Fruit fly (Drosophila melanogaster) whole organism, embryonic: Measurements from ENCODE around the gene cyr.

Source experiments
- Asciz ChIP-seq: fragments of 200-800 bp; sonication (Bioruptor generic); optimal IDR thresholded peaks from 2 replicates; lab custom pipeline; 2017; ENCODE audit warnings: missing biosample characterization, mild to moderate bottlenecking, missing genetic modification characterization, missing genetic modification reagents
- B-H2 ChIP-seq: fragments of 200-800 bp; sonication (Bioruptor generic); optimal IDR thresholded peaks from 2 replicates; lab custom pipeline; 2018; ENCODE audit warnings: missing biosample characterization, mild to moderate bottlenecking, missing genetic modification characterization
- BEAF-32 ChIP-seq: fragments of 200-800 bp; sonication (Bioruptor generic); optimal IDR thresholded peaks from 3 replicates; lab custom pipeline; 2017; ENCODE audit warnings: missing biosample characterization, missing genetic modification characterization, mild to moderate bottlenecking, moderate library complexity, missing genetic modification reagents
- CG1024 ChIP-seq: fragments of 200-800 bp; sonication (Bioruptor generic); IDR thresholded peaks from 2 replicates; pipeline ENCODE4 v1.3.6; 2022; ENCODE audit warnings: missing biosample characterization, missing genetic modification characterization
- CG10267 ChIP-seq: fragments of 200-800 bp; sonication (Bioruptor generic); optimal IDR thresholded peaks from 2 replicates; lab custom pipeline; 2018; ENCODE audit warnings: missing biosample characterization, mild to moderate bottlenecking, missing genetic modification characterization, moderate library complexity
- CG10979 ChIP-seq: fragments of 200-800 bp; sonication (Bioruptor generic); optimal IDR thresholded peaks from 2 replicates; lab custom pipeline; 2018; ENCODE audit warnings: missing biosample characterization, mild to moderate bottlenecking, missing genetic modification characterization, moderate library complexity
- CG12391 ChIP-seq: fragments of 200-800 bp; sonication (Bioruptor generic); optimal IDR thresholded peaks from 3 replicates; lab custom pipeline; 2018; ENCODE audit warnings: missing biosample characterization, mild to moderate bottlenecking, missing genetic modification characterization, moderate library complexity
- CG12659 ChIP-seq: fragments of 200-800 bp; sonication (Bioruptor generic); optimal IDR thresholded peaks from 3 replicates; lab custom pipeline; 2017; ENCODE audit warnings: mild to moderate bottlenecking, missing biosample characterization, missing genetic modification reagents, missing genetic modification characterization
- CG13287 ChIP-seq: fragments of 200-800 bp; sonication (Bioruptor generic); IDR thresholded peaks from 2 replicates; pipeline ENCODE4 v1.3.6; 2022; ENCODE audit warnings: missing biosample characterization, missing genetic modification characterization; ENCODE audit not compliant: partially characterized antibody
- CG13624 ChIP-seq: fragments of 200-800 bp; sonication (Bioruptor generic); optimal IDR thresholded peaks from 2 replicates; lab custom pipeline; 2016; ENCODE audit warnings: missing biosample characterization, missing genetic modification characterization
- CG14710 ChIP-seq: fragments of 200-800 bp; sonication (Bioruptor generic); optimal IDR thresholded peaks from 3 replicates; lab custom pipeline; 2019; ENCODE audit warnings: missing biosample characterization, mild to moderate bottlenecking, missing genetic modification characterization, moderate library complexity
- CG14860 ChIP-seq: fragments of 200-800 bp; sonication (Bioruptor generic); IDR thresholded peaks from 3 replicates; pipeline ENCODE4 v1.3.6; 2022; ENCODE audit warnings: missing biosample characterization, missing genetic modification characterization; ENCODE audit not compliant: partially characterized antibody
- CG15601 ChIP-seq: fragments of 200-800 bp; sonication (Bioruptor generic); optimal IDR thresholded peaks from 3 replicates; lab custom pipeline; 2019; ENCODE audit warnings: missing biosample characterization, mild to moderate bottlenecking, missing genetic modification characterization, moderate library complexity
- CG1603 ChIP-seq: fragments of 200-800 bp; sonication (Bioruptor generic); optimal IDR thresholded peaks from 2 replicates; lab custom pipeline; 2019; ENCODE audit warnings: missing biosample characterization, mild to moderate bottlenecking, missing genetic modification characterization, moderate library complexity
- CG2712 ChIP-seq: fragments of 200-800 bp; optimal IDR thresholded peaks from 3 replicates; lab custom pipeline; 2019; ENCODE audit warnings: missing biosample characterization, mild to moderate bottlenecking, missing genetic modification characterization, moderate library complexity
- CG30020 ChIP-seq: fragments of 200-800 bp; optimal IDR thresholded peaks from 2 replicates; lab custom pipeline; 2019; ENCODE audit warnings: missing biosample characterization, mild to moderate bottlenecking, missing genetic modification characterization, moderate library complexity
- CG30403 ChIP-seq: fragments of 200-800 bp; sonication (Bioruptor generic); optimal IDR thresholded peaks from 3 replicates; lab custom pipeline; 2016; ENCODE audit warnings: missing biosample characterization, missing genetic modification characterization
- CG31365 ChIP-seq: fragments of 200-800 bp; sonication (Bioruptor generic); optimal IDR thresholded peaks from 2 replicates; lab custom pipeline; 2018; ENCODE audit warnings: missing biosample characterization, mild to moderate bottlenecking, missing genetic modification characterization
- CG32532 ChIP-seq: fragments of 200-800 bp; sonication (Bioruptor generic); IDR thresholded peaks from 2 replicates; pipeline ENCODE4 v1.3.6; 2022; ENCODE audit warnings: missing biosample characterization, missing genetic modification characterization
- CG3847 ChIP-seq: fragments of 200-800 bp; sonication (Bioruptor generic); IDR thresholded peaks from 2 replicates; pipeline ENCODE4 v1.3.6; 2022; ENCODE audit warnings: missing biosample characterization, missing genetic modification characterization
- CG3995 ChIP-seq: fragments of 200-800 bp; sonication (Bioruptor generic); optimal IDR thresholded peaks from 3 replicates; lab custom pipeline; 2016; ENCODE audit warnings: missing biosample characterization, missing genetic modification characterization
- CG4854 ChIP-seq: fragments of 200-800 bp; sonication (Bioruptor generic); optimal IDR thresholded peaks from 2 replicates; lab custom pipeline; 2016; ENCODE audit warnings: missing biosample characterization, missing genetic modification characterization, inconsistent platforms
- CG6175 ChIP-seq: fragments of 200-800 bp; sonication (Bioruptor generic); IDR thresholded peaks from 3 replicates; pipeline ENCODE4 v1.3.6; 2022; ENCODE audit warnings: missing biosample characterization, missing genetic modification characterization
- CG7786 ChIP-seq: fragments of 200-800 bp; sonication (Bioruptor generic); optimal IDR thresholded peaks from 2 replicates; lab custom pipeline; 2016; ENCODE audit warnings: missing biosample characterization, missing genetic modification characterization
- CG8089 ChIP-seq: fragments of 200-800 bp; sonication (Bioruptor generic); optimal IDR thresholded peaks from 3 replicates; lab custom pipeline; 2016; ENCODE audit warnings: missing biosample characterization, missing genetic modification characterization
- CG8281 ChIP-seq: fragments of 200-800 bp; sonication (Bioruptor generic); optimal IDR thresholded peaks from 2 replicates; lab custom pipeline; 2018; ENCODE audit warnings: missing biosample characterization, mild to moderate bottlenecking, missing genetic modification characterization, moderate library complexity
- CG8924 ChIP-seq: fragments of 200-800 bp; optimal IDR thresholded peaks from 3 replicates; lab custom pipeline; 2019; ENCODE audit warnings: missing biosample characterization, mild to moderate bottlenecking, missing genetic modification characterization, moderate library complexity
- CG9797 ChIP-seq: fragments of 200-800 bp; sonication (Bioruptor generic); optimal IDR thresholded peaks from 3 replicates; lab custom pipeline; 2018; ENCODE audit warnings: missing biosample characterization, mild to moderate bottlenecking, missing genetic modification characterization
- D19B ChIP-seq: fragments of 200-800 bp; sonication (Bioruptor generic); optimal IDR thresholded peaks from 2 replicates; lab custom pipeline; 2017; ENCODE audit warnings: missing biosample characterization, mild to moderate bottlenecking, missing genetic modification characterization
- Gsc ChIP-seq: fragments of 200-800 bp; sonication (Bioruptor generic); IDR thresholded peaks from 2 replicates; pipeline ENCODE4 v1.3.6; 2022; ENCODE audit warnings: missing biosample characterization, missing genetic modification characterization
- Hand ChIP-seq: fragments of 200-800 bp; sonication (Bioruptor generic); optimal IDR thresholded peaks from 2 replicates; lab custom pipeline; 2017; ENCODE audit warnings: mild to moderate bottlenecking, missing biosample characterization, missing genetic modification reagents, missing genetic modification characterization
- Jarid2 ChIP-seq: fragments of 200-800 bp; sonication (Bioruptor generic); optimal IDR thresholded peaks from 3 replicates; lab custom pipeline; 2017; ENCODE audit warnings: mild to moderate bottlenecking, missing biosample characterization, missing genetic modification reagents, missing genetic modification characterization
- Lhr ChIP-seq: fragments of 200-800 bp; sonication (Bioruptor generic); optimal IDR thresholded peaks from 3 replicates; lab custom pipeline; 2017; ENCODE audit warnings: mild to moderate bottlenecking, missing biosample characterization, missing genetic modification reagents, missing genetic modification characterization
- MBD-R2 ChIP-seq: fragments of 200-800 bp; sonication (Bioruptor generic); IDR thresholded peaks from 2 replicates; pipeline ENCODE4 v1.3.6; 2022; ENCODE audit warnings: missing biosample characterization, missing genetic modification characterization
- MESR4 ChIP-seq: fragments of 200-800 bp; sonication (Bioruptor generic); optimal IDR thresholded peaks from 2 replicates; lab custom pipeline; 2018; ENCODE audit warnings: missing biosample characterization, mild to moderate bottlenecking, missing genetic modification characterization, moderate library complexity
- Med ChIP-seq: fragments of 200-800 bp; sonication (Bioruptor generic); peaks from one replicate; lab custom pipeline; 2016; ENCODE audit warnings: missing biosample characterization, missing genetic modification characterization, mild to moderate bottlenecking, inconsistent platforms, moderate library complexity
- Nf-YC ChIP-seq: fragments of 200-800 bp; optimal IDR thresholded peaks from 3 replicates; lab custom pipeline; 2019; ENCODE audit warnings: missing biosample characterization, mild to moderate bottlenecking, missing genetic modification characterization, moderate library complexity
- Sin3A ChIP-seq: fragments of >200 bp; optimal IDR thresholded peaks from 2 replicates; lab custom pipeline; 2018
- Sry-β ChIP-seq: fragments of 200-800 bp; sonication (Bioruptor generic); optimal IDR thresholded peaks from 2 replicates; lab custom pipeline; 2018; ENCODE audit warnings: missing biosample characterization, mild to moderate bottlenecking, missing genetic modification characterization, moderate library complexity
- Sry-δ ChIP-seq: fragments of 200-800 bp; sonication (Bioruptor generic); optimal IDR thresholded peaks from 2 replicates; lab custom pipeline; 2016; ENCODE audit warnings: missing biosample characterization, missing genetic modification characterization
- YL-1 ChIP-seq: fragments of 200-800 bp; sonication (Bioruptor generic); optimal IDR thresholded peaks from 3 replicates; lab custom pipeline; 2017; ENCODE audit warnings: missing biosample characterization, mild to moderate bottlenecking, missing genetic modification characterization
- ab ChIP-seq: fragments of 200-800 bp; sonication (Bioruptor generic); optimal IDR thresholded peaks from 2 replicates; lab custom pipeline; 2016; ENCODE audit warnings: missing biosample characterization, missing genetic modification characterization
- bsh ChIP-seq, 2 experiments: fragments of 200-800 bp; sonication (Bioruptor generic); optimal IDR thresholded peaks; 2 replicates each; lab custom pipeline; 2017 to 2018; ENCODE audit warnings: mild to moderate bottlenecking in 2 of 2, missing biosample characterization in 2 of 2, missing genetic modification characterization in 2 of 2, moderate library complexity in 1 of 2
- ci ChIP-seq: fragments of 200-800 bp; sonication (Bioruptor generic); IDR thresholded peaks from 3 replicates; pipeline ENCODE4 v1.3.6; 2022; ENCODE audit warnings: missing biosample characterization, missing genetic modification characterization
- crp ChIP-seq, 2 experiments: fragments of 200-800 bp; sonication (Bioruptor generic); optimal IDR thresholded peaks; 2 replicates in 1 of 2; 3 replicates in 1 of 2; lab custom pipeline; 2017; ENCODE audit warnings: missing biosample characterization in 2 of 2, missing genetic modification characterization in 2 of 2, mild to moderate bottlenecking in 1 of 2, moderate library complexity in 1 of 2
- rib ChIP-seq: fragments of 200-800 bp; sonication (Bioruptor generic); IDR thresholded peaks from 2 replicates; pipeline ENCODE4 v1.3.6; 2022; ENCODE audit warnings: missing biosample characterization, missing genetic modification characterization
- stwl ChIP-seq: fragments of 200-800 bp; sonication (Bioruptor generic); optimal IDR thresholded peaks from 3 replicates; lab custom pipeline; 2018; ENCODE audit warnings: missing biosample characterization, mild to moderate bottlenecking, missing genetic modification characterization, moderate library complexity
- wdn ChIP-seq: fragments of 200-800 bp; sonication (Bioruptor generic); IDR thresholded peaks from 2 replicates; pipeline ENCODE4 v1.3.6; 2022; ENCODE audit warnings: missing biosample characterization, missing genetic modification characterization
- zen ChIP-seq: fragments of 200-800 bp; sonication (Bioruptor generic); optimal IDR thresholded peaks from 3 replicates; lab custom pipeline; 2018; ENCODE audit warnings: missing biosample characterization, mild to moderate bottlenecking, missing genetic modification characterization, moderate library complexity

Gene cyr

DNA sequence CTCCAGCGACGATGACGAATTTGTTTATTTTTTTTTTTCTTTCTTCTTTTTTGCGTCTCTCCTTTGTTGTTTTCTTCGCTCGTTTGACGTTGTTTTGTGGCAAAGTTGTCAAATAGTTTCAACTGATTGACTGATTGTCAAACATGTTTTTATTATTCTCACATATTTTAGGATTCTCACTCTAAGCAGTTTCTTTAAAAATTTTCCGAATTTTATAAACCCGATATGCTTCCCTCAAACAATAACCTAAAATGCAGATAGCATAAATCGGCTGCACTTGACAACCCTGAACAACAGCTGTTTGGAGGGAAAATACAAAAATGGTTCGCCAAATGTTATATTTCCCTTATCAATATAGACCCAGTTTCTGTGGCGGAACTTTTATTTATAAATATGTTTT lies 8.0 kb upstream of the cyr start, which contains the start of gene CG17982 (continued):
- TF ChIP-seq CG14860: no peak

DNA sequence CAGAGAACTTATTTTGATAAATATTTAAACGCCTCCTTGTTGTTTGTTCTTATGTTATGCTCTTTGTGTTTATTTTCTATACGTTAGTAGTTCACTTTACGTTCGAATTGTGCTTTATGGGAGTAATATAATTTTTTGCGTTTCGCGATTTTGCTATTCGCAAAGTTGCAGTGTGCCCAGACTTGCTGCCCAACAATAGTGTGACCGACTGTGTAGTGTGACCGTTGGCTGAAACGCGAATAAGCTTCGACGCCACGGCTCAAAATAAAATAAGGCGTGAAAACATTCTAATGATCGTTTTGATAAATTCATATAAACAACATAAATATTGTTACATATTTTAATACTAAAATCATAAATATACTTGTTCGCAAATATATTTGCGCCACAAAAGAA lies 6.6 kb upstream of the cyr start, which contains the start of gene Smox:
Smox (minus strand) TSS at position 213 of the 396 bp plus-strand sequence.
- TF ChIP-seq CG6175 (GFP tag; lab: Robert Waterston, UW) (no peak), Jarid2 (GFP tag; lab: Kevin White, UChicago) (no peak), CG12391 (tag; lab: Kevin White, UChicago) (peak; percentile 4), CG15601 (peak; percentile 28), CG12659 (GFP tag; lab: Kevin White, UChicago) (peak; percentile 62), CG1024 (GFP tag; lab: Robert Waterston, UW) (no peak), CG13624 (GFP tag; lab: Kevin White, UChicago) (peak; percentile 38), Gsc (GFP tag; lab: Robert Waterston, UW) (no peak), wdn (no peak), CG10979 (no peak), BEAF-32 (peak; percentile 43), CG13287 (GFP tag; lab: Robert Waterston, UW) (peak; percentile 37), CG4854 (GFP tag; lab: Kevin White, UChicago) (no peak), zen (tag; lab: Kevin White, UChicago) (peak; percentile 17), CG9797 (GFP tag; lab: Kevin White, UChicago) (peak; percentile 97), Sry-δ (GFP tag; lab: Kevin White, UChicago) (peak; percentile 6), Asciz (GFP tag; lab: Kevin White, UChicago) (no peak), Med (GFP tag; lab: Kevin White, UChicago) (no peak), MBD-R2 (peak; percentile 43), ab (GFP tag; lab: Kevin White, UChicago) (no peak), CG3847 (GFP tag; lab: Robert Waterston, UW) (no peak), stwl (tag; lab: Kevin White, UChicago) (peak; percentile 60), CG31365 (tag; lab: Kevin White, UChicago) (no peak), CG10267 (peak; percentile 54), Lhr (peak; percentile 53), rib (GFP tag; lab: Robert Waterston, UW) (peak; percentile 65; the same call in 1 of the 2 replicates), CG7786 (GFP tag; lab: Kevin White, UChicago) (no peak), YL-1 (GFP tag; lab: Kevin White, UChicago) (peak; percentile 52), CG8281 (no peak), crp (GFP tag; optimal IDR thresholded peaks at IDR 0.05; lab: Kevin White, UChicago) (peak in 1 of 2 experiments; percentile 26), CG8089 (GFP tag; lab: Kevin White, UChicago) (no peak), Sin3A (lab: Kevin White, UChicago) (peak; percentile 25), CG1603 (peak; percentile 65), bsh (GFP tag; optimal IDR thresholded peaks at IDR 0.05; lab: Kevin White, UChicago) (no peak), MESR4 (peak; percentile 48), Nf-YC (tag; lab: Kevin White, UChicago) (no peak), D19B (no peak), Hand (GFP tag; lab: Kevin White, UChicago) (no peak), CG30020 (tag; lab: Kevin White, UChicago) (peak; percentile 19), CG2712 (tag; lab: Kevin White, UChicago) (peak; percentile 1), CG8924 (peak; percentile 26), ci (GFP tag; lab: Robert Waterston, UW) (no peak), Sry-β (GFP tag; lab: Kevin White, UChicago) (no peak), CG3995 (peak; percentile 48), CG30403 (GFP tag; lab: Kevin White, UChicago) (no peak), CG32532 (no peak), B-H2 (GFP tag; lab: Kevin White, UChicago) (no peak), CG14710 (tag; lab: Kevin White, UChicago) (peak; percentile 37)
